Worm (Caenorhabditis elegans) whole organism, young adult: Measurements from ENCODE around the gene ceh-76.

Experiments used
- B0261.1 ChIP-seq: sonication (generic microtip); optimal IDR thresholded peaks from 2 replicates; lab custom pipeline; 2016; ENCODE audit warnings: mild to moderate bottlenecking, missing genetic modification characterization, moderate library complexity, missing compliant biosample characterization
- B0336.3 ChIP-seq: fragments of 200-800 bp; sonication (Bioruptor generic); IDR thresholded peaks from 2 replicates; pipeline ENCODE4 v1.3.6; 2022; ENCODE audit warnings: missing genetic modification characterization, missing compliant biosample characterization
- C06A6.2 ChIP-seq: fragments of 200-800 bp; sonication (Bioruptor generic); conservative IDR thresholded peaks from 2 replicates; pipeline ENCODE4 v1.3.6; 2022; ENCODE audit warnings: missing genetic modification characterization, missing compliant biosample characterization
- D2030.7 ChIP-seq: fragments of 200-800 bp; sonication (Bioruptor generic); IDR thresholded peaks from 2 replicates; pipeline ENCODE4 v1.3.6; 2022; ENCODE audit warnings: missing genetic modification reagents, missing genetic modification characterization, missing compliant biosample characterization
- F37B4.10 ChIP-seq: fragments of 200-800 bp; sonication (Bioruptor generic); IDR thresholded peaks from 2 replicates; pipeline ENCODE4 v1.3.6; 2022; ENCODE audit warnings: missing genetic modification characterization, missing compliant biosample characterization
- F49E8.2 ChIP-seq: sonication (generic microtip); optimal IDR thresholded peaks from 3 replicates; lab custom pipeline; 2017; ENCODE audit warnings: missing genetic modification characterization, mild to moderate bottlenecking, missing compliant biosample characterization, antibody characterized with exemption, moderate library complexity; ENCODE audit not compliant: insufficient read depth
- F52B5.7 ChIP-seq: sonication (generic microtip); optimal IDR thresholded peaks from 2 replicates; lab custom pipeline; 2016; ENCODE audit warnings: mild to moderate bottlenecking, missing genetic modification characterization, missing compliant biosample characterization
- Y53F4B.3 ChIP-seq: fragments of 200-800 bp; sonication (Bioruptor generic); IDR thresholded peaks from 2 replicates; pipeline ENCODE4 v1.3.6; 2022; ENCODE audit warnings: missing genetic modification reagents, missing genetic modification characterization, missing compliant biosample characterization
- ZK185.1 ChIP-seq: sonication (generic microtip); optimal IDR thresholded peaks from 2 replicates; lab custom pipeline; 2016; ENCODE audit warnings: mild to moderate bottlenecking, missing genetic modification characterization, missing compliant biosample characterization; ENCODE audit not compliant: poor library complexity, severe bottlenecking
- akir-1 ChIP-seq: fragments of 200-800 bp; sonication (Bioruptor generic); optimal IDR thresholded peaks from 2 replicates; lab custom pipeline; 2018; ENCODE audit warnings: mild to moderate bottlenecking, missing genetic modification characterization, moderate library complexity, missing compliant biosample characterization
- ama-1 ChIP-seq, 3 experiments: fragments of 150-350 bp in 1 of 3; sonication (generic microtip) in 2 of 3; optimal IDR thresholded peaks; 2 replicates each; lab custom pipeline; 2014 to 2018; ENCODE audit warnings: missing biosample characterization in 2 of 3, missing genetic modification characterization in 2 of 3, missing genetic modification reagents in 2 of 3
- aptf-3 ChIP-seq: fragments of 200-800 bp; sonication (Bioruptor generic); IDR thresholded peaks from 2 replicates; pipeline ENCODE4 v1.3.6; 2022; ENCODE audit warnings: missing genetic modification characterization, missing compliant biosample characterization
- athp-1 ChIP-seq: sonication (generic microtip); optimal IDR thresholded peaks from 2 replicates; lab custom pipeline; 2017; ENCODE audit warnings: mild to moderate bottlenecking, missing genetic modification characterization, missing compliant biosample characterization
- attf-5 ChIP-seq: fragments of 200-800 bp; sonication (Bioruptor generic); optimal IDR thresholded peaks from 2 replicates; lab custom pipeline; 2018; ENCODE audit warnings: mild to moderate bottlenecking, missing genetic modification characterization, missing compliant biosample characterization
- attf-6 ChIP-seq: fragments of 200-800 bp; sonication (Bioruptor generic); IDR thresholded peaks from 2 replicates; pipeline ENCODE4 v1.3.6; 2022; ENCODE audit warnings: missing genetic modification reagents, missing genetic modification characterization, missing compliant biosample characterization
- bed-2 ChIP-seq: fragments of 200-800 bp; sonication (Bioruptor generic); IDR thresholded peaks from 2 replicates; pipeline ENCODE4 v1.3.6; 2022; ENCODE audit warnings: missing genetic modification reagents, missing genetic modification characterization, missing compliant biosample characterization
- cebp-1 ChIP-seq, 2 experiments: fragments of 200-800 bp in 1 of 2; sonication (Bioruptor generic) in 1 of 2; sonication (generic microtip) in 1 of 2; IDR thresholded peaks in 1 of 2; optimal IDR thresholded peaks in 1 of 2; 2 replicates each; pipeline versions ENCODE4 v1.3.6 to Lab custom; 2017 to 2022; ENCODE audit warnings: missing compliant biosample characterization in 2 of 2, missing genetic modification characterization in 2 of 2, mild to moderate bottlenecking in 1 of 2, missing genetic modification reagents in 1 of 2, moderate library complexity in 1 of 2
- die-1 ChIP-seq: sonication (generic microtip); optimal IDR thresholded peaks from 2 replicates; lab custom pipeline; 2016; ENCODE audit warnings: missing genotype, mild to moderate bottlenecking, missing genetic modification characterization, missing compliant biosample characterization
- dox-1 ChIP-seq: fragments of 200-800 bp; sonication (Bioruptor generic); IDR thresholded peaks from 2 replicates; pipeline ENCODE4 v1.3.6; 2022; ENCODE audit warnings: missing genetic modification reagents, missing genetic modification characterization, missing compliant biosample characterization
- dpff-1 ChIP-seq: sonication (generic microtip); optimal IDR thresholded peaks from 2 replicates; lab custom pipeline; 2017; ENCODE audit warnings: mild to moderate bottlenecking, missing genetic modification characterization, missing compliant biosample characterization
- dpl-1 ChIP-seq: fragments of 150-350 bp; optimal IDR thresholded peaks from 2 replicates; lab custom pipeline; 2014; ENCODE audit warnings: missing biosample characterization, missing genetic modification reagents, missing genetic modification characterization
- egl-18 ChIP-seq: fragments of 200-800 bp; sonication (Bioruptor generic); IDR thresholded peaks from 2 replicates; pipeline ENCODE4 v1.3.6; 2022; ENCODE audit warnings: missing genetic modification reagents, missing genetic modification characterization, missing compliant biosample characterization
- ekl-4 ChIP-seq: fragments of 200-800 bp; sonication (Bioruptor generic); IDR thresholded peaks from 2 replicates; pipeline ENCODE4 v1.3.6; 2022; ENCODE audit warnings: missing genetic modification reagents, missing genetic modification characterization, missing compliant biosample characterization
- ets-4 ChIP-seq: fragments of 200-800 bp; sonication (Bioruptor generic); optimal IDR thresholded peaks from 2 replicates; lab custom pipeline; 2018; ENCODE audit warnings: mild to moderate bottlenecking, missing genetic modification characterization, missing compliant biosample characterization
- fkh-3 ChIP-seq: sonication (generic microtip); optimal IDR thresholded peaks from 2 replicates; lab custom pipeline; 2016; ENCODE audit warnings: mild to moderate bottlenecking, missing genetic modification characterization, missing compliant biosample characterization
- him-1 ChIP-seq: sonication (generic microtip); optimal IDR thresholded peaks from 2 replicates; lab custom pipeline; 2016; ENCODE audit warnings: missing genotype, missing genetic modification reagents, missing genetic modification characterization, missing compliant biosample characterization
- hmg-1.2 ChIP-seq: fragments of 200-800 bp; sonication (Bioruptor generic); IDR thresholded peaks from 2 replicates; pipeline ENCODE4 v1.3.6; 2022; ENCODE audit warnings: missing genetic modification reagents, missing genetic modification characterization, missing compliant biosample characterization
- hsf-1 ChIP-seq: fragments of 200-800 bp; sonication (Bioruptor generic); IDR thresholded peaks from 2 replicates; pipeline ENCODE4 v1.3.6; 2022; ENCODE audit warnings: missing genetic modification reagents, missing genetic modification characterization, missing compliant biosample characterization
- lin-26 ChIP-seq: fragments of 200-800 bp; sonication (Bioruptor generic); IDR thresholded peaks from 2 replicates; pipeline ENCODE4 v1.3.6; 2022; ENCODE audit warnings: missing genetic modification reagents, missing genetic modification characterization, missing compliant biosample characterization
- lir-1 ChIP-seq: fragments of 200-800 bp; sonication (Bioruptor generic); conservative IDR thresholded peaks from 2 replicates; pipeline ENCODE4 v1.3.6; 2022; ENCODE audit warnings: missing genetic modification reagents, missing genetic modification characterization, missing compliant biosample characterization
- lsl-1 ChIP-seq: fragments of 200-800 bp; sonication (Bioruptor generic); optimal IDR thresholded peaks from 2 replicates; lab custom pipeline; 2018; ENCODE audit warnings: mild to moderate bottlenecking, missing genetic modification characterization, moderate library complexity, missing compliant biosample characterization
- madf-8 ChIP-seq: fragments of 200-800 bp; sonication (Bioruptor generic); conservative IDR thresholded peaks from 2 replicates; pipeline ENCODE4 v1.3.6; 2022; ENCODE audit warnings: missing genetic modification reagents, missing genetic modification characterization, missing compliant biosample characterization
- mcd-1 ChIP-seq: fragments of 200-800 bp; sonication (Bioruptor generic); IDR thresholded peaks from 2 replicates; pipeline ENCODE4 v1.3.6; 2022; ENCODE audit warnings: missing genetic modification reagents, missing genetic modification characterization, missing compliant biosample characterization
- mes-4 ChIP-seq: sonication (generic microtip); optimal IDR thresholded peaks from 2 replicates; lab custom pipeline; 2016; ENCODE audit warnings: missing genotype, missing genetic modification characterization, missing compliant biosample characterization
- nhr-120 ChIP-seq: fragments of 200-800 bp; sonication (Bioruptor generic); IDR thresholded peaks from 2 replicates; pipeline ENCODE4 v1.3.6; 2022; ENCODE audit warnings: missing genetic modification characterization, missing compliant biosample characterization
- nhr-27 ChIP-seq: fragments of 200-800 bp; sonication (Bioruptor generic); optimal IDR thresholded peaks from 2 replicates; lab custom pipeline; 2018; ENCODE audit warnings: mild to moderate bottlenecking, missing genetic modification characterization, moderate library complexity, missing compliant biosample characterization
- nhr-80 ChIP-seq: sonication (generic microtip); optimal IDR thresholded peaks from 2 replicates; lab custom pipeline; 2016; ENCODE audit warnings: missing genetic modification characterization, missing compliant biosample characterization
- pbrm-1 ChIP-seq: fragments of 200-800 bp; sonication (Bioruptor generic); IDR thresholded peaks from 2 replicates; pipeline ENCODE4 v1.3.6; 2022; ENCODE audit warnings: missing genetic modification reagents, missing genetic modification characterization, missing compliant biosample characterization
- repo-1 ChIP-seq: sonication (generic microtip); optimal IDR thresholded peaks from 2 replicates; lab custom pipeline; 2017; ENCODE audit warnings: mild to moderate bottlenecking, missing genetic modification characterization, missing compliant biosample characterization
- sea-2 ChIP-seq: fragments of 200-800 bp; sonication (Bioruptor generic); IDR thresholded peaks from 2 replicates; pipeline ENCODE4 v1.3.6; 2022; ENCODE audit warnings: missing genetic modification characterization, missing compliant biosample characterization
- snpc-1.1 ChIP-seq: sonication (generic microtip); optimal IDR thresholded peaks from 2 replicates; lab custom pipeline; 2017; ENCODE audit warnings: missing genetic modification characterization, mild to moderate bottlenecking, missing compliant biosample characterization, antibody characterized with exemption, moderate library complexity, missing genotype, missing genetic modification reagents; ENCODE audit not compliant: insufficient read depth
- snpc-4 ChIP-seq, 5 experiments: fragments of 150-350 bp in 1 of 5; sonication (generic microtip) in 4 of 5; optimal IDR thresholded peaks; 2 replicates each; lab custom pipeline; 2014 to 2018; ENCODE audit warnings: missing genetic modification characterization in 5 of 5, missing biosample characterization in 3 of 5, antibody characterized with exemption in 2 of 5, mild to moderate bottlenecking in 2 of 5, missing compliant biosample characterization in 2 of 5, missing genotype in 2 of 5, moderate library complexity in 2 of 5, missing genetic modification reagents in 1 of 5
- sptf-2 ChIP-seq: fragments of 200-800 bp; sonication (Bioruptor generic); optimal IDR thresholded peaks from 2 replicates; lab custom pipeline; 2018; ENCODE audit warnings: mild to moderate bottlenecking, missing genetic modification characterization, missing compliant biosample characterization
- tlf-1 ChIP-seq: fragments of 200-800 bp; sonication (Bioruptor generic); optimal IDR thresholded peaks from 2 replicates; lab custom pipeline; 2018; ENCODE audit warnings: mild to moderate bottlenecking, missing genetic modification characterization, missing compliant biosample characterization

ceh-76 gene

DNA sequence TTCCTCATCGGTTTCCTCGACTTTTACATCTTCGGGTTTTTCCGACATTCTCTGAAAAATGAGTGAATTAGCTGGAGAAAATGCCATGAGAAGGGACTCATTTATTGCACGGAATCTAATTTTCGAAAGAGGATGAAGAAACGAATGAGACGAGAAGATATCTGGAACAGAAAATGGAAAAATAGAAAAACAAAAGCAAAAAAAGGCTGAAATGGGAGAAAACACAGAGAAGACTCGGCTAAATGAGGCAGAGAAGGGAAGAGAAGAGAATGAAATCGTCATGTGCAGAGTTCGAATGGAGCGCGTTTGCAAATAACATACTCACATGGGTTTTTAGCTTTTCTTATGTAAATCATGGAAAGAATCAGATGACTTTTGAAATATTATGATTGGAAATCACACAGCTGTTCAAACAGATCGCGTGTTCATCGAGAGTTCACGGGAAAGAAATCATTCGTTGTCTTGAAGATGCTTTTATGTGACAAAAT, 19.5 kb upstream of the ceh-76 start, which contains the start of gene Y97E10AR.6:
Gene Y97E10AR.6 (minus strand): TSS at position 51 of the 488 bp plus-strand sequence.
- TF ChIP-seq lsl-1 (GFP tag; lab: Kevin White, UChicago), result no peak
- no peak for TF ChIP-seq him-1 (tag; lab: Kevin White, UChicago)
- TF ChIP-seq snpc-4 (GFP tag; optimal IDR thresholded peaks at IDR 0.05; lab: Kevin White, UChicago), result no peak
- peak in 1 of 4 experiments; percentile 39 for TF ChIP-seq snpc-4 (tag; optimal IDR thresholded peaks at IDR 0.05; lab: Kevin White, UChicago)
- no peak for TF ChIP-seq ets-4 (GFP tag; lab: Kevin White, UChicago)
- no peak for TF ChIP-seq egl-18 (GFP tag; lab: Robert Waterston, UW)
- no peak for TF ChIP-seq nhr-27 (tag; lab: Kevin White, UChicago)
- TF ChIP-seq aptf-3 (GFP tag; lab: Robert Waterston, UW), result no peak
- TF ChIP-seq F37B4.10, result no peak
- TF ChIP-seq cebp-1 (GFP tag; IDR thresholded peaks at IDR 0.05; lab: Robert Waterston, UW), result no peak
- TF ChIP-seq cebp-1 (tag; optimal IDR thresholded peaks at IDR 0.05; lab: Kevin White, UChicago), result peak; percentile 9
- TF ChIP-seq athp-1 (tag; lab: Kevin White, UChicago), result no peak
- no peak for TF ChIP-seq nhr-120 (GFP tag; lab: Robert Waterston, UW)
- no peak for TF ChIP-seq ZK185.1 (tag; lab: Kevin White, UChicago)
- TF ChIP-seq bed-2 (GFP tag; lab: Robert Waterston, UW), result no peak
- TF ChIP-seq nhr-80 (tag; lab: Kevin White, UChicago), result peak; percentile 38
- TF ChIP-seq C06A6.2 (GFP tag; lab: Robert Waterston, UW), result no peak
- TF ChIP-seq mcd-1 (GFP tag; lab: Robert Waterston, UW), result peak; percentile 61
- TF ChIP-seq attf-5 (GFP tag; lab: Kevin White, UChicago), result peak; percentile 34

DNA sequence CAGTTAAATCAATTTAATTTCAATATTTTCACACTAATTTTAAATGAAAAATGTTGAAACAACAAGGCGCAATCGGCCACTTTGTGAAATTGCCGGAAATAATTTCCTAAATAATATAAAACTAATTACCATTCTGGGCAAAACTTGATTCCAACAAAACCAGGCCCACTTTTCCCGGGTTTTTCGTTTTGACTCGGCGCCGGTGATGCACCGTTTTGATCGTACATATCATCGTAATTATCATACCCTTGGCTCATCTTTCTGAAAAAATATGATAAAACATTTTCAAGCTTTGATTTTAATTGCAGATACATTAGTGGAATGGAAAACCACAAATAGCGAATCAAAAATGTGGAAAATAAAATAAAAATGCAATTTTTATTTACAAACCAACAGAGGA, 17.6 kb upstream of the ceh-76 start, which contains the start of gene rpb-9:
Gene rpb-9 (minus strand): TSS at position 314 of the 400 bp plus-strand sequence.
- no peak for TF ChIP-seq dpff-1 (tag; lab: Kevin White, UChicago)
- no peak for TF ChIP-seq sptf-2 (GFP tag; lab: Kevin White, UChicago)
- no peak for TF ChIP-seq dox-1 (GFP tag; lab: Robert Waterston, UW)
- TF ChIP-seq die-1, result peak; percentile 14
- TF ChIP-seq B0336.3 (GFP tag; lab: Robert Waterston, UW), result peak; percentile 27; the same call in 1 of the 2 replicates
- no peak for TF ChIP-seq pbrm-1 (GFP tag; lab: Robert Waterston, UW)
- no peak for TF ChIP-seq sea-2 (GFP tag; lab: Robert Waterston, UW)
- TF ChIP-seq akir-1, result no peak
- no peak for TF ChIP-seq ZK185.1 (tag; lab: Kevin White, UChicago)
- TF ChIP-seq Y53F4B.3 (GFP tag; lab: Robert Waterston, UW), result no peak
- TF ChIP-seq mes-4, result no peak
- no peak for TF ChIP-seq him-1 (tag; lab: Kevin White, UChicago)
- no peak for TF ChIP-seq snpc-4 (GFP tag; optimal IDR thresholded peaks at IDR 0.05; lab: Kevin White, UChicago)
- TF ChIP-seq snpc-4 (tag; optimal IDR thresholded peaks at IDR 0.05; lab: Kevin White, UChicago), result peak in 1 of 4 experiments; percentile 35
- no peak for TF ChIP-seq repo-1 (tag; lab: Kevin White, UChicago)
- no peak for TF ChIP-seq ekl-4
- no peak for TF ChIP-seq fkh-3 (tag; lab: Kevin White, UChicago)
- no peak for TF ChIP-seq madf-8 (GFP tag; lab: Robert Waterston, UW)
- TF ChIP-seq lin-26 (GFP tag; lab: Robert Waterston, UW), result no peak
- TF ChIP-seq aptf-3 (GFP tag; lab: Robert Waterston, UW), result no peak
- TF ChIP-seq F49E8.2, result peak; percentile 30
- no peak for TF ChIP-seq dpl-1 (GFP tag; lab: Kevin White, UChicago)
- no peak for TF ChIP-seq B0261.1
- TF ChIP-seq F52B5.7 (tag; lab: Kevin White, UChicago), result no peak
- no peak for TF ChIP-seq nhr-120 (GFP tag; lab: Robert Waterston, UW)
- peak; percentile 10 for TF ChIP-seq snpc-1.1
- no peak for TF ChIP-seq ets-4 (GFP tag; lab: Kevin White, UChicago)
- TF ChIP-seq lir-1 (GFP tag; lab: Robert Waterston, UW), result no peak
- TF ChIP-seq tlf-1, result no peak
- TF ChIP-seq hsf-1 (GFP tag; lab: Robert Waterston, UW), result 0 out of 2 replicates have a peak, but pooled peaks have one; percentile 30
- no peak for TF ChIP-seq attf-6 (GFP tag; lab: Robert Waterston, UW)
- no peak for TF ChIP-seq D2030.7 (GFP tag; lab: Robert Waterston, UW)
- peak; percentile 24; the same call in 1 of the 2 replicates for TF ChIP-seq hmg-1.2 (GFP tag; lab: Robert Waterston, UW)
- TF ChIP-seq ama-1 (optimal IDR thresholded peaks at IDR 0.05; lab: Kevin White, UChicago), result peak; percentile 17
- TF ChIP-seq ama-1 (GFP tag; optimal IDR thresholded peaks at IDR 0.05; lab: Kevin White, UChicago), result no peak
